Worm (Caenorhabditis elegans) whole organism, L1 larva: ENCODE measurements around the gene K10D6.3.

Experiments
- C34B4.2 ChIP-seq: sonication (generic microtip); optimal IDR thresholded peaks from 2 replicates; lab custom pipeline; 2017; ENCODE audit warnings: mild to moderate bottlenecking, missing genetic modification characterization, missing compliant biosample characterization
- Y116A8C.19 ChIP-seq: sonication (generic microtip); optimal IDR thresholded peaks from 2 replicates; lab custom pipeline; 2016; ENCODE audit warnings: missing compliant biosample characterization, missing genetic modification characterization, borderline replicate concordance
- alr-1 ChIP-seq: fragments of 200-800 bp; sonication (Bioruptor generic); optimal IDR thresholded peaks from 2 replicates; lab custom pipeline; 2018; ENCODE audit warnings: borderline replicate concordance, mild to moderate bottlenecking, missing genetic modification characterization, missing compliant biosample characterization
- ama-1 ChIP-seq: fragments of 150-350 bp; optimal IDR thresholded peaks from 2 replicates; lab custom pipeline; 2014
- ceh-82 ChIP-seq, 3 experiments: fragments of 150-350 bp in 1 of 3; sonication (generic microtip) in 2 of 3; optimal IDR thresholded peaks; 2 replicates each; lab custom pipeline; 2014 to 2017; ENCODE audit warnings: missing biosample characterization in 3 of 3, missing genetic modification characterization in 3 of 3
- ces-1 ChIP-seq: fragments of 150-350 bp; optimal IDR thresholded peaks from 2 replicates; lab custom pipeline; 2014; ENCODE audit warnings: missing biosample characterization, missing genetic modification reagents, missing genetic modification characterization
- dpl-1 ChIP-seq, 3 experiments: fragments of 150-350 bp in 2 of 3; sonication (generic microtip) in 1 of 3; optimal IDR thresholded peaks; 2 replicates each; lab custom pipeline; 2014 to 2017; ENCODE audit warnings: missing biosample characterization in 3 of 3, missing genetic modification characterization in 3 of 3, missing genetic modification reagents in 3 of 3
- efl-1 ChIP-seq, 4 experiments: fragments of 150-350 bp; optimal IDR thresholded peaks in 3 of 4; peaks in 1 of 4; 1 replicate in 1 of 4; 2 replicates in 3 of 4; lab custom pipeline; 2014; ENCODE audit warnings: missing biosample characterization in 2 of 4, missing genetic modification characterization in 2 of 4, missing genetic modification reagents in 2 of 4
- fkh-10 ChIP-seq: sonication (generic microtip); optimal IDR thresholded peaks from 2 replicates; lab custom pipeline; 2017; ENCODE audit warnings: missing biosample characterization, missing genetic modification reagents, missing genetic modification characterization
- fkh-8 ChIP-seq: sonication (generic microtip); optimal IDR thresholded peaks from 2 replicates; lab custom pipeline; 2016; ENCODE audit warnings: mild to moderate bottlenecking, missing genetic modification characterization, missing compliant biosample characterization
- grh-1 ChIP-seq: fragments of 200-800 bp; sonication (Bioruptor generic); IDR thresholded peaks from 2 replicates; pipeline ENCODE4 v1.3.6; 2022; ENCODE audit warnings: missing genetic modification reagents, missing genetic modification characterization, missing compliant biosample characterization
- hlh-17 ChIP-seq: fragments of 200-800 bp; sonication (Bioruptor generic); optimal IDR thresholded peaks from 2 replicates; lab custom pipeline; 2018; ENCODE audit warnings: missing genetic modification characterization, mild to moderate bottlenecking, missing compliant biosample characterization, moderate library complexity, borderline replicate concordance
- irx-1 ChIP-seq: sonication (generic microtip); optimal IDR thresholded peaks from 2 replicates; lab custom pipeline; 2016; ENCODE audit warnings: missing genetic modification characterization, missing compliant biosample characterization
- jun-1 ChIP-seq: fragments of 150-350 bp; optimal IDR thresholded peaks from 2 replicates; lab custom pipeline; 2014; ENCODE audit warnings: missing biosample characterization, missing genetic modification reagents, missing genetic modification characterization
- lin-39 ChIP-seq: fragments of 150-350 bp; optimal IDR thresholded peaks from 2 replicates; lab custom pipeline; 2014; ENCODE audit warnings: missing biosample characterization, missing genetic modification reagents, missing genetic modification characterization
- mdl-1 ChIP-seq, 2 experiments: fragments of 150-350 bp; optimal IDR thresholded peaks; 2 replicates each; lab custom pipeline; 2014 to 2017; ENCODE audit warnings: missing biosample characterization in 2 of 2, missing genetic modification characterization in 2 of 2, inconsistent platforms in 1 of 2
- mef-2 ChIP-seq: fragments of 150-350 bp; optimal IDR thresholded peaks from 2 replicates; lab custom pipeline; 2014; ENCODE audit warnings: missing biosample characterization, missing genetic modification characterization
- nhr-19 ChIP-seq: fragments of 200-800 bp; sonication (Bioruptor generic); conservative IDR thresholded peaks from 2 replicates; pipeline ENCODE4 v1.3.6; 2022; ENCODE audit warnings: missing genetic modification characterization, missing compliant biosample characterization
- nhr-237 ChIP-seq: fragments of 150-350 bp; optimal IDR thresholded peaks from 2 replicates; lab custom pipeline; 2014; ENCODE audit warnings: missing biosample characterization, missing genetic modification characterization
- nhr-47 ChIP-seq: sonication (generic microtip); optimal IDR thresholded peaks from 2 replicates; lab custom pipeline; 2016; ENCODE audit warnings: mild to moderate bottlenecking, missing genetic modification characterization, moderate library complexity, missing compliant biosample characterization
- nhr-76 ChIP-seq: sonication (generic microtip); optimal IDR thresholded peaks from 2 replicates; lab custom pipeline; 2017; ENCODE audit warnings: missing biosample characterization, missing genetic modification characterization
- nhr-85 ChIP-seq: sonication (generic microtip); peaks from one replicate; lab custom pipeline; 2016; ENCODE audit warnings: missing genetic modification characterization, inconsistent platforms, missing compliant biosample characterization
- nhr-90 ChIP-seq: sonication (generic microtip); optimal IDR thresholded peaks from 2 replicates; lab custom pipeline; 2016; ENCODE audit warnings: mild to moderate bottlenecking, missing genetic modification characterization, missing compliant biosample characterization; ENCODE audit not compliant: poor library complexity
- pag-3 ChIP-seq: sonication (generic microtip); optimal IDR thresholded peaks from 2 replicates; lab custom pipeline; 2017; ENCODE audit warnings: missing genetic modification characterization, mild to moderate bottlenecking, missing compliant biosample characterization, antibody characterized with exemption, borderline replicate concordance; ENCODE audit not compliant: insufficient read depth
- pqm-1 ChIP-seq: sonication (generic microtip); optimal IDR thresholded peaks from 3 replicates; lab custom pipeline; 2017; ENCODE audit warnings: missing biosample characterization, missing genetic modification characterization
- rnt-1 ChIP-seq: sonication (generic microtip); optimal IDR thresholded peaks from 2 replicates; lab custom pipeline; 2016; ENCODE audit warnings: mild to moderate bottlenecking, missing genetic modification characterization, moderate library complexity, missing compliant biosample characterization
- snpc-4 ChIP-seq: fragments of 150-350 bp; optimal IDR thresholded peaks from 2 replicates; lab custom pipeline; 2014; ENCODE audit warnings: missing biosample characterization, missing genetic modification characterization
- sox-4 ChIP-seq: sonication (generic microtip); optimal IDR thresholded peaks from 2 replicates; lab custom pipeline; 2016; ENCODE audit warnings: missing genetic modification characterization, missing compliant biosample characterization
- swsn-7 ChIP-seq: sonication (generic microtip); optimal IDR thresholded peaks from 2 replicates; lab custom pipeline; 2016; ENCODE audit warnings: missing genetic modification characterization, missing compliant biosample characterization
- tbx-2 ChIP-seq: sonication (generic microtip); optimal IDR thresholded peaks from 2 replicates; lab custom pipeline; 2016; ENCODE audit warnings: missing genetic modification characterization, missing compliant biosample characterization
- tlp-1 ChIP-seq: fragments of 150-350 bp; optimal IDR thresholded peaks from 2 replicates; lab custom pipeline; 2014; ENCODE audit warnings: missing biosample characterization, missing genetic modification characterization
- unc-130 ChIP-seq: fragments of 150-350 bp; optimal IDR thresholded peaks from 2 replicates; lab custom pipeline; 2017; ENCODE audit warnings: missing biosample characterization, missing genetic modification characterization, inconsistent platforms
- xbp-1 ChIP-seq: sonication (generic microtip); optimal IDR thresholded peaks from 2 replicates; lab custom pipeline; 2016; ENCODE audit warnings: missing genetic modification characterization, missing compliant biosample characterization

The K10D6.3 gene

DNA sequence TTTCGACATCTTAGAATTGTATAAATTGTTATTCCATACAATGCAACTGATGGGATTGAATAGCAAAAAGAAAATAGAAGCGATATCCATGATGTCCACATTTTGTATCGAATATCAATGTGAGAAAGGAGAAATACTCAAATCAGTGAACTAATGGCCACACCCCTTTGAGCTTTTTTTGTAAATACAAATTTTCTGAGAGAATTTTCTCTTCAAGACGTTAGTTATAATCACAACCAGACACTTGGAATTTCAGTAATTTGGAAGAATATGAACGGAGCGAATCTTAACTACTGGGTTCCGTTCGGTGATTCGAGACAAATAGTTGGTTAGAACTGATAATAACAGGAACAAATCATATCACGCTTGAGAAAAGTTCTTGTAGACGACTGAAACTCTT, 38.6 kb upstream of the K10D6.3 start, which contains the start of gene srg-41:
TSS of gene srg-41 (minus strand) at position 101 of the 400 bp plus-strand sequence.
- TF ChIP-seq pqm-1 (no peak), nhr-90 (tag; lab: Kevin White, UChicago) (no peak)

DNA sequence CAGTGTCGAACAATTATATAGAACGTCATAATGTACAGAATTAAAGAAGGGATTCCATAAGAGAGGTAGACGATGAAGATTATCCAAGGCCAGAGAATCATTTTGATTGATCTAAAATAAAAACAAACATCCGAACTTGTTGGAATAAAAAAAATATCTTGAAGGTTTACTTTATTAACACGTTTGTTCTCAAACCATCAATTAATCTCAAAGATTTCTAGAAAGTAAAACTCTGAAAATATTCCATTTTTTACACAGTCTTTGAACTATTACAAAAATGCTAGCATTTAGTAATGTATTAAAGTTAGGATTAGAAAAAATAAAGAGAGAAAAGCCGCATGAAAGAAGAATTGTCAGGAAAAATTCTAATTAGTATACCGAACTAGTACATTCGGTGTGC, 35.9 kb upstream of the K10D6.3 start, which contains the start of gene srg-40:
TSS of gene srg-40 (minus strand) at position 101 of the 400 bp plus-strand sequence.
- TF ChIP-seq pqm-1 (no peak), alr-1 (tag; lab: Kevin White, UChicago) (no peak), unc-130 (tag; lab: Kevin White, UChicago) (no peak), hlh-17 (GFP tag; lab: Kevin White, UChicago) (no peak), irx-1 (tag; lab: Kevin White, UChicago) (no peak), jun-1 (tag; lab: Kevin White, UChicago) (no peak), sox-4 (no peak), grh-1 (GFP tag; lab: Robert Waterston, UW) (no peak), mef-2 (tag; lab: Kevin White, UChicago) (no peak), fkh-8 (tag; lab: Kevin White, UChicago) (no peak), C34B4.2 (tag; lab: Kevin White, UChicago) (no peak), lin-39 (tag; lab: Kevin White, UChicago) (no peak), Y116A8C.19 (tag; lab: Kevin White, UChicago) (no peak), nhr-237 (no peak)

DNA sequence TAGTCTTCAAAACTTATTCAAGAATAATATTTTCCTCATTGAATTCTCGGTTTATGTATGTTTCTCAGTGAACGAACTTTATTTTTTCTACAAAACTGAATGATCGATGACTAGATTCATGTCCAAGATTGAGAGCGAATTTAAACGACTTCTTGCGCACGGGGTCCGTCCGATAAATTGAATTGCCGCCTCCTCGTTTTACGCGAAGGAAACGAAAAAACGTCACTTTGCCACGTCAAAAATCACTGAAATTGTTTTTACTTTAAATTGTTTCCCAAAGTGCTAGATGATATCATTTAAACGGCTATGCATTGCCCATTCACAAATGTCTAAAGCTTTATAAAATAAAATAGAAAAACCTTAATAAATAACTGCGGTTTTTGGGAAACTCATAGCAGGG, 32.7 kb upstream of the K10D6.3 start:
- TF ChIP-seq unc-130 (tag; lab: Kevin White, UChicago) (no peak), nhr-47 (tag; lab: Kevin White, UChicago) (no peak), swsn-7 (tag; lab: Kevin White, UChicago) (no peak), dpl-1 (GFP tag; optimal IDR thresholded peaks at IDR 0.05; lab: Kevin White, UChicago) (no peak), pqm-1 (no peak), fkh-10 (peak; percentile 79)

DNA sequence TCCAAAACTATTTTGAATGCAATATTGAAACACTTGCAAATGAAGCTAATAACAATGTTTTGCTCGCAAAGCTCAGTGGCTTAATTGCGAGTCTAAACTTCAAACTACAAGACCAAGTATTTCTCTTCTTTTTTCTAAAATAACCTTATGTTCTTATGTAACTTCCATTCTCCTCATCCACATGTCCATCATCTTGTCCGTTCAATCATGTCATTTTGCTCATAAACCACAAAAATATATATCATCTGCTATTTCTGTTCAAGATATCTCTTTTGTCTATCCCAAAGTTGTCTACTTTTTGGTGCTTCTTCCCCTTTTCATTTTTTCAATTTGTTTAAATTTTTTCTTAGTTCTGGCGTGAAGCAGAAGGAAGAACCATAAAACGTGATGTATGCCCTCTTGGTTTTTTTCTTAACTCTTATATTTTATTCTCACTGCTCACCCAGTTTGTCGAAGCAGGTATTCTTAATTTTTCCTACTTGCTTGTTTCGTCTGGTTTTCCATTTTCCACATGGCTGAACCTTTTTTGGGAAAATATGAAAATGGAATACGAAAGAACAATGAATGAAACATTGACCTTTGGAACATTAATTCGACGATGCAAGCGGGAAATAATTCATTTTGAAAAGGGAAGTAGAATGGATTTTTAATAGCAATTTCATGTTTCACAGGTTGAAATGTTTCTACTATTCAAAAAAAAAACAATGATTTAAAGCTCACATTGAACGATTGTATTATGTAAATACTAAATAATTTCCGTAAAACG, 29.7 kb upstream of the K10D6.3 start:
- TF ChIP-seq pag-3 (tag; lab: Kevin White, UChicago) (no peak), unc-130 (tag; lab: Kevin White, UChicago) (no peak), C34B4.2 (tag; lab: Kevin White, UChicago) (no peak), mdl-1 (tag; optimal IDR thresholded peaks at IDR 0.05; lab: Kevin White, UChicago) (no peak), rnt-1 (no peak), tlp-1 (tag; lab: Kevin White, UChicago) (no peak), xbp-1 (no peak), tbx-2 (tag; lab: Kevin White, UChicago) (no peak), nhr-85 (tag; lab: Kevin White, UChicago) (no peak), snpc-4 (no peak), ama-1 (lab: Kevin White, UChicago) (no peak), nhr-19 (GFP tag; lab: Robert Waterston, UW) (no peak), nhr-76 (no peak), ceh-82 (tag; optimal IDR thresholded peaks at IDR 0.05; lab: Kevin White, UChicago) (no peak), ces-1 (GFP tag; lab: Kevin White, UChicago) (no peak), mef-2 (tag; lab: Kevin White, UChicago) (no peak)

DNA sequence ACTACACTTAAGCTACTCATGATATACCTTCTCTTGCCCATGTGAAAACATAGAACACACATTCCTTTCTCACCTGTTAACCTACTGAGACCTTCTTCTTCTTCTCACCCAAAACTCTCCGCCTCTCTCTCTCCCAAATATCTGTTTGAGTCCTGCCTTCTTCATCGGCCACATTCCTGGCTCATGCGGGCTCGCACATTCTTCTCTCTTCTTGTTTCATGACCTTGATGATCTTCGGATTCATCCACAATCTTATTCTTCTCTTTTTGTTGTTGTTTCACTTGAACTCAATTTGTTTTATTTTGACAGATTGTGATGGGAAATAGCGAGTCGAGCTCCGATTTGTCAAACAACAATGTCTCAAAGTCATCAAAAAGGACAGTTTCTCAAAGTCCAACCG, 28.5 kb upstream of the K10D6.3 start, which contains the start of gene T19C4.5:
TSS of gene T19C4.5 (plus strand) at position 308 of the 400 bp plus-strand sequence.
- TF ChIP-seq fkh-10 (peak; percentile 11), rnt-1 (peak; percentile 8), efl-1 (optimal IDR thresholded peaks at IDR 0.05; lab: Kevin White, UChicago) (no peak), efl-1 (GFP tag; optimal IDR thresholded peaks at IDR 0.05 in 1 of 2; lab: Kevin White, UChicago) (peak in 1 of 2 experiments; percentile 92), lin-39 (tag; lab: Kevin White, UChicago) (no peak)
